Fruit fly (Drosophila melanogaster): ENCODE results near the gene CG7560.

CG7560 gene

dm6 chr3L:11388964-11389625 is 35.9 kb upstream of the CG7560 start (continued):
- no peak for TF ChIP-seq toy (GFP tag; IDR thresholded peaks at IDR 0.05)
- peak in 1 of 2 experiments; percentile 46 for TF ChIP-seq dpn (GFP tag; optimal IDR thresholded peaks at IDR 0.05)
- TF ChIP-seq fu2 (GFP tag; optimal IDR thresholded peaks at IDR 0.05), result no peak
- TF ChIP-seq Hsf (GFP tag; optimal IDR thresholded peaks at IDR 0.05), result no peak
- no peak for TF ChIP-seq CG4617 (GFP tag; optimal IDR thresholded peaks at IDR 0.05; ENCODE audit: borderline replicate concordance)
- no peak for TF ChIP-seq CG31365 (tag; optimal IDR thresholded peaks at IDR 0.05)
- TF ChIP-seq CG12236 (GFP tag; optimal IDR thresholded peaks at IDR 0.05), result no peak
- TF ChIP-seq CG8388 (GFP tag; optimal IDR thresholded peaks at IDR 0.05), result peak; percentile 50
- TF ChIP-seq dysf (GFP tag; IDR thresholded peaks at IDR 0.05), result peak; percentile 54; the same call in 2 of the 3 replicates
- no peak for TF ChIP-seq cas (GFP tag; IDR thresholded peaks at IDR 0.05)
- TF ChIP-seq CG10366 (GFP tag; IDR thresholded peaks at IDR 0.05), result no peak
- peak; percentile 55 for TF ChIP-seq corto (GFP tag; optimal IDR thresholded peaks at IDR 0.05)
- TF ChIP-seq jigr1 (GFP tag; IDR thresholded peaks at IDR 0.05), result no peak
- no peak for TF ChIP-seq Nf-YA (GFP tag; IDR thresholded peaks at IDR 0.05)
- no peak for TF ChIP-seq tna (GFP tag; IDR thresholded peaks at IDR 0.05; ENCODE audit: partially characterized antibody)
- TF ChIP-seq vfl (GFP tag; optimal IDR thresholded peaks at IDR 0.05), result no peak
- no peak for TF ChIP-seq gcm2 (GFP tag; optimal IDR thresholded peaks at IDR 0.05)
- TF ChIP-seq CG10462 (GFP tag; optimal IDR thresholded peaks at IDR 0.05), result no peak
- TF ChIP-seq unpg (GFP tag; optimal IDR thresholded peaks at IDR 0.05), result peak; percentile 56
- peak; percentile 8 for TF ChIP-seq CG2116 (GFP tag; optimal IDR thresholded peaks at IDR 0.05)
- TF ChIP-seq CG12659 (GFP tag; optimal IDR thresholded peaks at IDR 0.05), result peak; percentile 45
- TF ChIP-seq Hr78 (GFP tag; optimal IDR thresholded peaks at IDR 0.05), result no peak
- TF ChIP-seq CG10565 (GFP tag; optimal IDR thresholded peaks at IDR 0.05), result no peak
- TF ChIP-seq Dp (GFP tag; optimal IDR thresholded peaks at IDR 0.05), result no peak
- no peak for TF ChIP-seq pum (GFP tag; optimal IDR thresholded peaks at IDR 0.05)
- TF ChIP-seq C15 (GFP tag; IDR thresholded peaks at IDR 0.05), result no peak
- peak; percentile 64 for TF ChIP-seq dmrt99B (tag; optimal IDR thresholded peaks at IDR 0.05)
- no peak for TF ChIP-seq CG3838 (GFP tag; optimal IDR thresholded peaks at IDR 0.05)
- TF ChIP-seq CG2889 (GFP tag; IDR thresholded peaks at IDR 0.05), result no peak
- TF ChIP-seq D (optimal IDR thresholded peaks at IDR 0.05), result no peak
- peak; percentile 21 for TF ChIP-seq D (GFP tag; optimal IDR thresholded peaks at IDR 0.05)
- no peak for TF ChIP-seq MTF-1 (GFP tag; optimal IDR thresholded peaks at IDR 0.05; ENCODE audit: borderline replicate concordance)
- no peak for TF ChIP-seq gce (GFP tag; IDR thresholded peaks at IDR 0.05)
- TF ChIP-seq bcd (GFP tag; optimal IDR thresholded peaks at IDR 0.05), result no peak
- TF ChIP-seq Xrp1 (GFP tag; IDR thresholded peaks at IDR 0.05), result peak; percentile 64; the same call in 1 of the 2 replicates
- TF ChIP-seq CG17568 (GFP tag; optimal IDR thresholded peaks at IDR 0.05), result no peak
- no peak for TF ChIP-seq tap (tag; optimal IDR thresholded peaks at IDR 0.05)
- peak; percentile 36; the same call in 1 of the 2 replicates for TF ChIP-seq lmd (GFP tag; IDR thresholded peaks at IDR 0.05)
- TF ChIP-seq CG6683 (GFP tag; optimal IDR thresholded peaks at IDR 0.05), result no peak
- no peak for TF ChIP-seq crol (GFP tag; IDR thresholded peaks at IDR 0.05)
- TF ChIP-seq jumu (GFP tag; optimal IDR thresholded peaks at IDR 0.05), result no peak
- TF ChIP-seq tin (GFP tag; optimal IDR thresholded peaks at IDR 0.05), result peak; percentile 24
- no peak for TF ChIP-seq CG18476 (GFP tag; optimal IDR thresholded peaks at IDR 0.05)
- TF ChIP-seq sens-2 (GFP tag; IDR thresholded peaks at IDR 0.05), result 0 out of 2 replicates have a peak, but pooled peaks have one; percentile 10
- TF ChIP-seq CG6813 (GFP tag; optimal IDR thresholded peaks at IDR 0.05), result no peak
- peak; percentile 13 for TF ChIP-seq Hr3 (GFP tag; optimal IDR thresholded peaks at IDR 0.05)
- TF ChIP-seq ab (GFP tag; optimal IDR thresholded peaks at IDR 0.05), result no peak
- TF ChIP-seq CG12071 (GFP tag; optimal IDR thresholded peaks at IDR 0.05), result no peak
- TF ChIP-seq Rfx (GFP tag; IDR thresholded peaks at IDR 0.05), result peak; percentile 35; the same call in 1 of the 2 replicates
- TF ChIP-seq E2f2 (GFP tag; IDR thresholded peaks at IDR 0.05), result peak; percentile 45; the same call in 1 of the 2 replicates
